Worm (Caenorhabditis elegans) whole organism, L1 larva: ENCODE measurements around the gene pho-8.

ENCODE experiments used
- C04F5.9 ChIP-seq: sonication (generic microtip); optimal IDR thresholded peaks from 2 replicates; lab custom pipeline; 2016; ENCODE audit warnings: missing genetic modification characterization, missing compliant biosample characterization
- C16A3.4 ChIP-seq: fragments of 150-350 bp; optimal IDR thresholded peaks from 2 replicates; lab custom pipeline; 2014; ENCODE audit warnings: missing biosample characterization, missing genetic modification characterization
- C34B4.2 ChIP-seq: sonication (generic microtip); optimal IDR thresholded peaks from 2 replicates; lab custom pipeline; 2017; ENCODE audit warnings: mild to moderate bottlenecking, missing genetic modification characterization, missing compliant biosample characterization
- F16B12.6 ChIP-seq: fragments of 150-350 bp; optimal IDR thresholded peaks from 2 replicates; lab custom pipeline; 2014; ENCODE audit warnings: missing biosample characterization, missing genetic modification characterization
- Y116A8C.19 ChIP-seq: sonication (generic microtip); optimal IDR thresholded peaks from 2 replicates; lab custom pipeline; 2016; ENCODE audit warnings: missing compliant biosample characterization, missing genetic modification characterization, borderline replicate concordance
- aha-1 ChIP-seq: fragments of 150-350 bp; optimal IDR thresholded peaks from 2 replicates; lab custom pipeline; 2014; ENCODE audit warnings: missing biosample characterization, missing genetic modification characterization
- alr-1 ChIP-seq: fragments of 200-800 bp; sonication (Bioruptor generic); optimal IDR thresholded peaks from 2 replicates; lab custom pipeline; 2018; ENCODE audit warnings: borderline replicate concordance, mild to moderate bottlenecking, missing genetic modification characterization, missing compliant biosample characterization
- aly-2 ChIP-seq: fragments of 150-350 bp; optimal IDR thresholded peaks from 2 replicates; lab custom pipeline; 2014; ENCODE audit warnings: missing biosample characterization, missing genetic modification characterization
- ama-1 ChIP-seq: fragments of 150-350 bp; optimal IDR thresholded peaks from 2 replicates; lab custom pipeline; 2014
- ceh-63 ChIP-seq: fragments of 200-800 bp; sonication (Bioruptor generic); optimal IDR thresholded peaks from 2 replicates; lab custom pipeline; 2018; ENCODE audit warnings: mild to moderate bottlenecking, missing genetic modification characterization, missing compliant biosample characterization
- ceh-82 ChIP-seq, 3 experiments: fragments of 150-350 bp in 1 of 3; sonication (generic microtip) in 2 of 3; optimal IDR thresholded peaks; 2 replicates each; lab custom pipeline; 2014 to 2017; ENCODE audit warnings: missing biosample characterization in 3 of 3, missing genetic modification characterization in 3 of 3
- ceh-88 ChIP-seq: fragments of 200-800 bp; sonication (Bioruptor generic); IDR thresholded peaks from 2 replicates; pipeline ENCODE4 v1.3.6; 2022; ENCODE audit warnings: missing genetic modification characterization, missing compliant biosample characterization
- ceh-90 ChIP-seq: sonication (generic microtip); optimal IDR thresholded peaks from 2 replicates; lab custom pipeline; 2016; ENCODE audit warnings: missing genetic modification characterization, missing compliant biosample characterization
- dsc-1 ChIP-seq: sonication (generic microtip); optimal IDR thresholded peaks from 2 replicates; lab custom pipeline; 2016; ENCODE audit warnings: mild to moderate bottlenecking, missing genetic modification characterization, missing compliant biosample characterization
- efl-1 ChIP-seq, 4 experiments: fragments of 150-350 bp; optimal IDR thresholded peaks in 3 of 4; peaks in 1 of 4; 1 replicate in 1 of 4; 2 replicates in 3 of 4; lab custom pipeline; 2014; ENCODE audit warnings: missing biosample characterization in 2 of 4, missing genetic modification characterization in 2 of 4, missing genetic modification reagents in 2 of 4
- elt-3 ChIP-seq, 6 experiments: fragments of 150-350 bp in 1 of 6; sonication (generic microtip); optimal IDR thresholded peaks; 2 replicates each; lab custom pipeline; 2017 to 2018; ENCODE audit warnings: missing biosample characterization in 6 of 6, missing genetic modification characterization in 6 of 6, inconsistent platforms in 1 of 6
- ets-5 ChIP-seq: fragments of 200-800 bp; sonication (Bioruptor generic); IDR thresholded peaks from 2 replicates; pipeline ENCODE4 v1.3.6; 2022; ENCODE audit warnings: missing genetic modification characterization, missing compliant biosample characterization
- fkh-10 ChIP-seq: sonication (generic microtip); optimal IDR thresholded peaks from 2 replicates; lab custom pipeline; 2017; ENCODE audit warnings: missing biosample characterization, missing genetic modification reagents, missing genetic modification characterization
- fkh-4 ChIP-seq: sonication (generic microtip); optimal IDR thresholded peaks from 2 replicates; lab custom pipeline; 2016; ENCODE audit warnings: missing compliant biosample characterization, missing genetic modification characterization, borderline replicate concordance
- fos-1 ChIP-seq: fragments of 150-350 bp; optimal IDR thresholded peaks from 2 replicates; lab custom pipeline; 2014; ENCODE audit warnings: missing biosample characterization, missing genetic modification characterization
- grh-1 ChIP-seq: fragments of 200-800 bp; sonication (Bioruptor generic); IDR thresholded peaks from 2 replicates; pipeline ENCODE4 v1.3.6; 2022; ENCODE audit warnings: missing genetic modification reagents, missing genetic modification characterization, missing compliant biosample characterization
- hlh-4 ChIP-seq: sonication (generic microtip); optimal IDR thresholded peaks from 2 replicates; lab custom pipeline; 2016; ENCODE audit warnings: mild to moderate bottlenecking, missing genetic modification characterization, missing compliant biosample characterization
- hpl-2 ChIP-seq: fragments of 150-350 bp; optimal IDR thresholded peaks from 2 replicates; lab custom pipeline; 2014; ENCODE audit warnings: missing biosample characterization, missing genetic modification reagents, missing genetic modification characterization
- isw-1 ChIP-seq: fragments of 200-800 bp; sonication (Bioruptor generic); IDR thresholded peaks from 2 replicates; pipeline ENCODE4 v1.3.6; 2022; ENCODE audit warnings: missing genetic modification characterization, missing compliant biosample characterization
- jun-1 ChIP-seq: fragments of 150-350 bp; optimal IDR thresholded peaks from 2 replicates; lab custom pipeline; 2014; ENCODE audit warnings: missing biosample characterization, missing genetic modification reagents, missing genetic modification characterization
- lin-13 ChIP-seq: fragments of 150-350 bp; optimal IDR thresholded peaks from 2 replicates; lab custom pipeline; 2014; ENCODE audit warnings: missing biosample characterization, missing genetic modification reagents, missing genetic modification characterization
- lin-14 ChIP-seq: fragments of 200-800 bp; sonication (Bioruptor generic); optimal IDR thresholded peaks from 2 replicates; lab custom pipeline; 2018; ENCODE audit warnings: mild to moderate bottlenecking, missing genetic modification characterization, moderate library complexity, missing compliant biosample characterization
- lin-35 ChIP-seq, 2 experiments: fragments of 150-350 bp; optimal IDR thresholded peaks; 2 replicates each; lab custom pipeline; 2014; ENCODE audit warnings: missing biosample characterization in 2 of 2, missing genetic modification characterization in 2 of 2, missing genetic modification reagents in 2 of 2
- lir-3 ChIP-seq: sonication (generic microtip); optimal IDR thresholded peaks from 2 replicates; lab custom pipeline; 2016; ENCODE audit warnings: mild to moderate bottlenecking, missing genetic modification characterization, moderate library complexity, missing compliant biosample characterization; ENCODE audit not compliant: poor library complexity
- lsy-2 ChIP-seq, 2 experiments: fragments of 150-350 bp; optimal IDR thresholded peaks; 2 replicates each; lab custom pipeline; 2014; ENCODE audit warnings: missing biosample characterization in 2 of 2, missing genetic modification characterization in 2 of 2
- mab-9 ChIP-seq: fragments of 200-800 bp; sonication (Bioruptor generic); IDR thresholded peaks from 2 replicates; pipeline ENCODE4 v1.3.6; 2022; ENCODE audit warnings: missing genetic modification reagents, missing genetic modification characterization, missing compliant biosample characterization
- mef-2 ChIP-seq: fragments of 150-350 bp; optimal IDR thresholded peaks from 2 replicates; lab custom pipeline; 2014; ENCODE audit warnings: missing biosample characterization, missing genetic modification characterization
- nhr-11 ChIP-seq: fragments of 150-350 bp; optimal IDR thresholded peaks from 2 replicates; lab custom pipeline; 2014; ENCODE audit warnings: missing biosample characterization, missing genetic modification characterization
- nhr-12 ChIP-seq: sonication (generic microtip); optimal IDR thresholded peaks from 2 replicates; lab custom pipeline; 2017; ENCODE audit warnings: missing biosample characterization, missing genetic modification characterization
- nhr-19 ChIP-seq: fragments of 200-800 bp; sonication (Bioruptor generic); conservative IDR thresholded peaks from 2 replicates; pipeline ENCODE4 v1.3.6; 2022; ENCODE audit warnings: missing genetic modification characterization, missing compliant biosample characterization
- nhr-237 ChIP-seq: fragments of 150-350 bp; optimal IDR thresholded peaks from 2 replicates; lab custom pipeline; 2014; ENCODE audit warnings: missing biosample characterization, missing genetic modification characterization
- nhr-28 ChIP-seq: fragments of 150-350 bp; optimal IDR thresholded peaks from 2 replicates; lab custom pipeline; 2014; ENCODE audit warnings: missing biosample characterization, missing genetic modification characterization
- nhr-47 ChIP-seq: sonication (generic microtip); optimal IDR thresholded peaks from 2 replicates; lab custom pipeline; 2016; ENCODE audit warnings: mild to moderate bottlenecking, missing genetic modification characterization, moderate library complexity, missing compliant biosample characterization
- nhr-71 ChIP-seq: sonication (generic microtip); optimal IDR thresholded peaks from 2 replicates; lab custom pipeline; 2016; ENCODE audit warnings: mild to moderate bottlenecking, missing genetic modification characterization, moderate library complexity, missing compliant biosample characterization
- nhr-77 ChIP-seq: fragments of 150-350 bp; optimal IDR thresholded peaks from 2 replicates; lab custom pipeline; 2014; ENCODE audit warnings: missing biosample characterization, missing genetic modification characterization
- nhr-84 ChIP-seq: sonication (generic microtip); optimal IDR thresholded peaks from 2 replicates; lab custom pipeline; 2017; ENCODE audit warnings: missing biosample characterization, missing genetic modification characterization
- skn-1 ChIP-seq: fragments of 150-350 bp; optimal IDR thresholded peaks from 2 replicates; lab custom pipeline; 2014; ENCODE audit warnings: missing biosample characterization, missing genetic modification characterization
- snpc-4 ChIP-seq: fragments of 150-350 bp; optimal IDR thresholded peaks from 2 replicates; lab custom pipeline; 2014; ENCODE audit warnings: missing biosample characterization, missing genetic modification characterization
- sox-4 ChIP-seq: sonication (generic microtip); optimal IDR thresholded peaks from 2 replicates; lab custom pipeline; 2016; ENCODE audit warnings: missing genetic modification characterization, missing compliant biosample characterization
- sptf-1 ChIP-seq: fragments of 150-350 bp; optimal IDR thresholded peaks from 2 replicates; lab custom pipeline; 2014; ENCODE audit warnings: missing biosample characterization, missing genetic modification characterization
- tbx-2 ChIP-seq: sonication (generic microtip); optimal IDR thresholded peaks from 2 replicates; lab custom pipeline; 2016; ENCODE audit warnings: missing genetic modification characterization, missing compliant biosample characterization
- unc-30 ChIP-seq: sonication (generic microtip); optimal IDR thresholded peaks from 2 replicates; lab custom pipeline; 2017; ENCODE audit warnings: missing biosample characterization, missing genetic modification characterization
- unc-62 ChIP-seq: fragments of 150-350 bp; optimal IDR thresholded peaks from 2 replicates; lab custom pipeline; 2014; ENCODE audit warnings: missing biosample characterization, missing genetic modification reagents, missing genetic modification characterization
- unc-98 ChIP-seq: fragments of 200-800 bp; sonication (Bioruptor generic); IDR thresholded peaks from 2 replicates; pipeline ENCODE4 v1.3.6; 2022; ENCODE audit warnings: missing genetic modification characterization, missing compliant biosample characterization
- xbp-1 ChIP-seq: sonication (generic microtip); optimal IDR thresholded peaks from 2 replicates; lab custom pipeline; 2016; ENCODE audit warnings: missing genetic modification characterization, missing compliant biosample characterization
- ztf-4 ChIP-seq: fragments of 150-350 bp; optimal IDR thresholded peaks from 2 replicates; lab custom pipeline; 2014; ENCODE audit warnings: missing biosample characterization, missing genetic modification characterization

Gene pho-8

ce11 chrV:11820551-11820950 lies 12.9 kb upstream of the pho-8 start (continued):
- TF ChIP-seq lin-35 (GFP tag; optimal IDR thresholded peaks at IDR 0.05; lab: Kevin White, UChicago) (peak in 1 of 2 experiments; percentile 3), aly-2 (tag; lab: Kevin White, UChicago) (no peak), F16B12.6 (no peak), lin-14 (GFP tag; lab: Kevin White, UChicago) (no peak), sox-4 (tag; lab: Kevin White, UChicago) (no peak), skn-1 (no peak), nhr-237 (tag; lab: Kevin White, UChicago) (no peak), efl-1 (optimal IDR thresholded peaks at IDR 0.05; lab: Kevin White, UChicago) (no peak), efl-1 (GFP tag; optimal IDR thresholded peaks at IDR 0.05 in 1 of 2; lab: Kevin White, UChicago) (no peak), ceh-88 (no peak)

- no peak for TF ChIP-seq fos-1 (tag; lab: Kevin White, UChicago)
- no peak for TF ChIP-seq nhr-84 (tag; lab: Kevin White, UChicago)
- peak; percentile 38 for TF ChIP-seq nhr-47 (tag; lab: Kevin White, UChicago)
- peak; percentile 8 for TF ChIP-seq snpc-4 (tag; lab: Kevin White, UChicago)
- TF ChIP-seq C34B4.2, result no peak
- peak; percentile 22 to 37 for TF ChIP-seq lsy-2 (tag; optimal IDR thresholded peaks at IDR 0.05; lab: Kevin White, UChicago)
- peak; percentile 64 for TF ChIP-seq lin-14 (GFP tag; lab: Kevin White, UChicago)
- peak; percentile 79 for TF ChIP-seq aha-1 (tag; lab: Kevin White, UChicago)
- no peak for TF ChIP-seq lin-13
- no peak for TF ChIP-seq skn-1
- peak; percentile 52 for TF ChIP-seq lir-3
- no peak for TF ChIP-seq unc-98
- TF ChIP-seq nhr-12 (tag; lab: Kevin White, UChicago), result no peak
- TF ChIP-seq hlh-4 (tag; lab: Kevin White, UChicago), result no peak
- TF ChIP-seq lin-35 (GFP tag; optimal IDR thresholded peaks at IDR 0.05; lab: Kevin White, UChicago), result peak in 1 of 2 experiments; percentile 72
- no peak for TF ChIP-seq nhr-237 (tag; lab: Kevin White, UChicago)
- no peak for TF ChIP-seq ets-5 (GFP tag; lab: Robert Waterston, UW)
- TF ChIP-seq sptf-1 (tag; lab: Kevin White, UChicago), result no peak
- no peak for TF ChIP-seq hpl-2
- TF ChIP-seq aly-2 (tag; lab: Kevin White, UChicago), result no peak
- TF ChIP-seq fkh-4 (tag; lab: Kevin White, UChicago), result no peak
- TF ChIP-seq nhr-19, result peak; percentile 88
- no peak for TF ChIP-seq Y116A8C.19
- no peak for TF ChIP-seq alr-1 (tag; lab: Kevin White, UChicago)
- TF ChIP-seq nhr-71 (tag; lab: Kevin White, UChicago), result peak; percentile 93
- TF ChIP-seq isw-1, result no peak
- no peak for TF ChIP-seq ceh-90
- no peak for TF ChIP-seq dsc-1 (tag; lab: Kevin White, UChicago)
- peak; percentile 25 for TF ChIP-seq tbx-2 (tag; lab: Kevin White, UChicago)
- TF ChIP-seq sox-4 (tag; lab: Kevin White, UChicago), result no peak
- TF ChIP-seq nhr-28 (tag; lab: Kevin White, UChicago), result no peak
- TF ChIP-seq grh-1, result no peak
- TF ChIP-seq ztf-4 (tag; lab: Kevin White, UChicago), result peak; percentile 13
- TF ChIP-seq ama-1, result peak; percentile 69
- no peak for TF ChIP-seq ceh-82 (tag; optimal IDR thresholded peaks at IDR 0.05; lab: Kevin White, UChicago)
- no peak for TF ChIP-seq mef-2 (tag; lab: Kevin White, UChicago)
- TF ChIP-seq C16A3.4 (tag; lab: Kevin White, UChicago), result peak; percentile 18
- no peak for TF ChIP-seq C04F5.9
- no peak for TF ChIP-seq jun-1 (tag; lab: Kevin White, UChicago)
- TF ChIP-seq nhr-77, result no peak
- peak in 5 of 6 experiments; percentile 42 to 82 (median 75) for TF ChIP-seq elt-3 (tag; optimal IDR thresholded peaks at IDR 0.05; lab: Kevin White, UChicago)
- TF ChIP-seq fkh-10 (GFP tag; lab: Kevin White, UChicago), result no peak
- no peak for TF ChIP-seq mab-9 (GFP tag; lab: Robert Waterston, UW)
- no peak for TF ChIP-seq nhr-11 (tag; lab: Kevin White, UChicago)
- no peak for TF ChIP-seq xbp-1 (tag; lab: Kevin White, UChicago)
- TF ChIP-seq unc-30 (tag; lab: Kevin White, UChicago), result no peak
- no peak for TF ChIP-seq ceh-63 (GFP tag; lab: Kevin White, UChicago)
- TF ChIP-seq unc-62, result no peak
These were observed 10.9 kb upstream of the pho-8 start, which contains the start of gene pyc-1 for ce11 chrV:11822461-11822939. Gene pyc-1, minus strand, starts transcription at chrV:11822529.
